Fruit fly (Drosophila melanogaster): ENCODE data around the gene IntS12.

DNA sequence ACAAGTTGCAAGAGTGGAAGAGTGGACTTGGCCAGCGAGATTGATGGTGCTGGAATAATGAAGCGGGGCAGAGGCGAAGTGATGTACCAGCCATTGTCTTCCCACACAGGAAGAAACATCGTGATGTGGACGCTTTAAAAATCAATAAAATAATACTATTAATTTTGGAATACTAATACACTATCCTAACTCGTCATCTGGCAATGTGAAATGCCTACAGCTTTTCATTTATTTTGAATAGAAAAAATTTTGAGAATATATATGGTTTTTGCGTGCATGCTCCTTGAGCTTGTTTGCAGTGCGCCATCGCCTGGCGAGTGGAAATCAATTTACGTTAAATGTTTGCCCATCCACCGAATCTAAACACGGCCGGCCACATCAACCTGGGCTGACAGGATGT, 31.3 kb upstream of the IntS12 start:
- peak; percentile 37 for TF ChIP-seq Lpt (GFP tag; optimal IDR thresholded peaks at IDR 0.05)
- peak; percentile 52 for TF ChIP-seq CG4318 (GFP tag; optimal IDR thresholded peaks at IDR 0.05)
- TF ChIP-seq CG6808 (GFP tag; optimal IDR thresholded peaks at IDR 0.05), result peak; percentile 51
- TF ChIP-seq Gug (GFP tag; IDR thresholded peaks at IDR 0.05), result peak; percentile 34; the same call in 1 of the 2 replicates
- peak; percentile 3 for TF ChIP-seq topi (GFP tag; optimal IDR thresholded peaks at IDR 0.05)
- TF ChIP-seq fd59A (GFP tag; optimal IDR thresholded peaks at IDR 0.05), result peak; percentile 67
- TF ChIP-seq Sox102F (GFP tag; optimal IDR thresholded peaks at IDR 0.05), result no peak
- TF ChIP-seq CG6163 (GFP tag; IDR thresholded peaks at IDR 0.05), result peak; percentile 73; the same call in 2 of the 3 replicates
- peak; percentile 14 for TF ChIP-seq CG34406 (GFP tag; optimal IDR thresholded peaks at IDR 0.05)
- TF ChIP-seq dac (GFP tag; optimal IDR thresholded peaks at IDR 0.05), result peak; percentile 36
- peak; percentile 62 for TF ChIP-seq pdm3 (GFP tag; optimal IDR thresholded peaks at IDR 0.05)

All from whole organism, prepupa.